Worm (Caenorhabditis elegans): ENCODE data around the gene svh-1.
A peak's percentile ranks its signal among the peaks of the same experiment; 100 is the strongest.

svh-1 gene

DNA sequence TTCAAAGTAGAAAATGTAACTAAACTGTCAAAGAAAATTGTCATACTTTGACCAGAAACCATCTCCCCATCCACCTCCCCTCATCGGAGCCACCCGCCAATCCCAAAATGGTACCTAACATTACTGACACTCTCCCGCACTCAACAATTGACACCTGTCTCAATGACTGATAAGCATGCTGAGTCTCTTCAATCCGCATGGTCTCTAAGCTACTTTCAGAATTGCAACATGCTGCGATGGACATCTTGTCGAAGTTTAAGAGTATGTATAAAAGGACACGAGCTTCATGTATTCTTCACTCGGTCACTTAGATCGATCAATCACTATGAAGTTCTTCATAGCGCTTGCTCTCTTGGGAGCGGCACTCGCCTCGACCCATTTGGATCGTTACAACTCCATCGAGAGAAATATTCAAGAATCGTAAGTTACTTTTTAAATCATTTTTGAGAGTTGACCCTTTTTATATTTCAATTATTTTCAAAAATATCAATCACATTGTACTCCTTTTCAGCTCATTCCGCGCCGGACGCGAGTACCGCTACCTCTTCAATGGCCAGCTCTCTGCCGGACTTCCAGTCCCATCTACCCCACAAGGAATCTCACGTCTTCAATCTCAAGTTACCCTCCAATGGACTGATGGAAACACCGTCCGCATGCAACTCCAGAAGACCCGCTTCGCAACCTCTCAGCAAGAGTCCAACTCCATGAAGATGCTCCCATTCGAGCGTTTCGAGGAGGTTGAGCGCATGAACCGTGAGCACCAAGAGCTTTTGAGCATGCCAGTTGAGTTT, 54.6 kb downstream of the svh-1 start, which contains the start of gene vit-6 (continued):
- TF ChIP-seq fos-1 (tag; optimal IDR thresholded peaks at IDR 0.05) (no peak), zfp-3 (GFP tag; conservative IDR thresholded peaks at IDR 0.05) (peak; percentile 73)

DNA sequence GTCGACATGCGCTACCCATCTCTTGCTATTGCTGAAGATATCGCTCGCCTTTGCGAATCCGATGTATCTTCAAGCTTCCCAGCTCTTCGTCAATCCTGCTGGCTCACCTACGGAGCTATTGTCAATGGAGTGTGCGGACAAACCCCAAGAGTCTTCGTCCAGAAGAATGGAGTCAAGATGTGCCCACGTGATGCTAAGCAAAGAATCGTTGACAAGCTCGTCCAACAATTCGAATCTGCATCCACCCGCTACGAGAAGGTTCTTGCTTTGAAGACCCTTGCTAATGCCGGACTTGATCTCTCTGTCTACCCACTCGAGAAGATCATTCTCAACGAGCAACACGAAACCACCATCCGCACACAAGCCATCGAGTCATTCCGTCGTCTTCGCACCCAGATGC, 56.3 kb downstream of the svh-1 start:
- TF ChIP-seq mdt-29 (GFP tag; IDR thresholded peaks at IDR 0.05), result 0 out of 2 replicates have a peak, but pooled peaks have one; percentile 19
- peak; percentile 3; the same call in 1 of the 2 replicates for TF ChIP-seq lin-38 (GFP tag; IDR thresholded peaks at IDR 0.05)
- no peak for TF ChIP-seq nhr-42 (GFP tag; IDR thresholded peaks at IDR 0.05)
- TF ChIP-seq aha-1 (tag), result peak; percentile 45
- no peak for TF ChIP-seq Y75B8A.6 (GFP tag; IDR thresholded peaks at IDR 0.05)
- TF ChIP-seq aly-2 (tag; optimal IDR thresholded peaks at IDR 0.05), result no peak

All from whole organism, L4 larva.